Fruit fly (Drosophila melanogaster) whole organism, embryonic: ENCODE measurements around the gene CG4338.
A peak's percentile ranks its signal among the peaks of the same experiment; 100 is the strongest.

ENCODE experiments used
- ATbp ChIP-seq: fragments of 200-800 bp; sonication (Bioruptor generic); optimal IDR thresholded peaks from 2 replicates; lab custom pipeline; 2017; ENCODE audit warnings: missing biosample characterization, mild to moderate bottlenecking, missing genetic modification characterization, missing genetic modification reagents
- Abd-B ChIP-seq: fragments of 200-800 bp; sonication (Bioruptor generic); optimal IDR thresholded peaks from 2 replicates; lab custom pipeline; 2018; ENCODE audit warnings: missing biosample characterization, mild to moderate bottlenecking, missing genetic modification characterization, moderate library complexity
- BEAF-32 ChIP-seq: fragments of 200-800 bp; sonication (Bioruptor generic); optimal IDR thresholded peaks from 3 replicates; lab custom pipeline; 2017; ENCODE audit warnings: missing biosample characterization, missing genetic modification characterization, mild to moderate bottlenecking, moderate library complexity, missing genetic modification reagents
- Bteb2 ChIP-seq: fragments of 200-800 bp; sonication (Bioruptor generic); optimal IDR thresholded peaks from 2 replicates; lab custom pipeline; 2016; ENCODE audit warnings: missing biosample characterization, missing genetic modification characterization
- CG10267 ChIP-seq: fragments of 200-800 bp; sonication (Bioruptor generic); optimal IDR thresholded peaks from 2 replicates; lab custom pipeline; 2018; ENCODE audit warnings: missing biosample characterization, mild to moderate bottlenecking, missing genetic modification characterization, moderate library complexity
- CG11398 ChIP-seq: fragments of 200-800 bp; sonication (Bioruptor generic); optimal IDR thresholded peaks from 2 replicates; lab custom pipeline; 2016; ENCODE audit warnings: missing biosample characterization, missing genetic modification characterization
- CG12104 ChIP-seq: fragments of 200-800 bp; sonication (Bioruptor generic); optimal IDR thresholded peaks from 3 replicates; lab custom pipeline; 2016; ENCODE audit warnings: missing biosample characterization, missing genetic modification characterization
- CG13123 ChIP-seq: fragments of 200-800 bp; sonication (Bioruptor generic); optimal IDR thresholded peaks from 2 replicates; lab custom pipeline; 2016; ENCODE audit warnings: missing biosample characterization, missing genetic modification characterization
- CG14965 ChIP-seq: fragments of 200-800 bp; sonication (Bioruptor generic); optimal IDR thresholded peaks from 2 replicates; lab custom pipeline; 2016; ENCODE audit warnings: missing biosample characterization, missing genetic modification characterization, borderline replicate concordance
- CG15011 ChIP-seq: fragments of 200-800 bp; sonication (Bioruptor generic); optimal IDR thresholded peaks from 3 replicates; lab custom pipeline; 2018; ENCODE audit warnings: missing biosample characterization, mild to moderate bottlenecking, missing genetic modification characterization
- CG15601 ChIP-seq: fragments of 200-800 bp; sonication (Bioruptor generic); optimal IDR thresholded peaks from 3 replicates; lab custom pipeline; 2019; ENCODE audit warnings: missing biosample characterization, mild to moderate bottlenecking, missing genetic modification characterization, moderate library complexity
- CG1647 ChIP-seq: fragments of 200-800 bp; sonication (Bioruptor generic); optimal IDR thresholded peaks from 3 replicates; lab custom pipeline; 2016; ENCODE audit warnings: missing biosample characterization, missing genetic modification characterization
- CG17912 ChIP-seq: fragments of 200-800 bp; sonication (Bioruptor generic); optimal IDR thresholded peaks from 2 replicates; lab custom pipeline; 2018; ENCODE audit warnings: missing biosample characterization, mild to moderate bottlenecking, missing genetic modification characterization
- CG2889 ChIP-seq: fragments of 200-800 bp; sonication (Bioruptor generic); IDR thresholded peaks from 3 replicates; pipeline ENCODE4 v1.3.6; 2022; ENCODE audit warnings: missing biosample characterization, missing genetic modification characterization
- CG3407 ChIP-seq: fragments of 200-800 bp; sonication (Bioruptor generic); optimal IDR thresholded peaks from 2 replicates; lab custom pipeline; 2018; ENCODE audit warnings: missing biosample characterization, mild to moderate bottlenecking, missing genetic modification characterization
- CG5245 ChIP-seq: fragments of 200-800 bp; sonication (Bioruptor generic); optimal IDR thresholded peaks from 3 replicates; lab custom pipeline; 2016; ENCODE audit warnings: missing biosample characterization, missing genetic modification characterization
- CG6765 ChIP-seq: fragments of 200-800 bp; sonication (Bioruptor generic); optimal IDR thresholded peaks from 3 replicates; lab custom pipeline; 2017; ENCODE audit warnings: missing biosample characterization, mild to moderate bottlenecking, missing genetic modification characterization
- CG7271 ChIP-seq: fragments of 200-800 bp; sonication (Bioruptor generic); optimal IDR thresholded peaks from 2 replicates; lab custom pipeline; 2018; ENCODE audit warnings: missing biosample characterization, mild to moderate bottlenecking, missing genetic modification characterization, moderate library complexity
- CG7987 ChIP-seq: fragments of 200-800 bp; sonication (Bioruptor generic); optimal IDR thresholded peaks from 2 replicates; lab custom pipeline; 2018; ENCODE audit warnings: missing biosample characterization, mild to moderate bottlenecking, missing genetic modification characterization, moderate library complexity
- CG8281 ChIP-seq: fragments of 200-800 bp; sonication (Bioruptor generic); optimal IDR thresholded peaks from 2 replicates; lab custom pipeline; 2018; ENCODE audit warnings: missing biosample characterization, mild to moderate bottlenecking, missing genetic modification characterization, moderate library complexity
- CG9609 ChIP-seq: fragments of 200-800 bp; sonication (Bioruptor generic); optimal IDR thresholded peaks from 3 replicates; lab custom pipeline; 2016; ENCODE audit warnings: missing biosample characterization, missing genetic modification characterization
- D19B ChIP-seq: fragments of 200-800 bp; sonication (Bioruptor generic); optimal IDR thresholded peaks from 2 replicates; lab custom pipeline; 2017; ENCODE audit warnings: missing biosample characterization, mild to moderate bottlenecking, missing genetic modification characterization
- Dip2 ChIP-seq: fragments of 200-800 bp; sonication (Bioruptor generic); IDR thresholded peaks from 2 replicates; pipeline ENCODE4 v1.3.6; 2022; ENCODE audit warnings: missing biosample characterization, missing genetic modification characterization
- ERR ChIP-seq: fragments of 200-800 bp; sonication (Bioruptor generic); optimal IDR thresholded peaks from 2 replicates; lab custom pipeline; 2016; ENCODE audit warnings: missing biosample characterization, missing genetic modification characterization
- HLH3B ChIP-seq: fragments of 200-800 bp; sonication (Bioruptor generic); IDR thresholded peaks from 2 replicates; pipeline ENCODE4 v1.3.6; 2022; ENCODE audit warnings: missing biosample characterization, missing genetic modification characterization
- Optix ChIP-seq: fragments of 200-800 bp; sonication (Bioruptor generic); IDR thresholded peaks from 3 replicates; pipeline ENCODE4 v1.3.6; 2022; ENCODE audit warnings: missing biosample characterization, missing genetic modification characterization
- Rfx ChIP-seq: fragments of 200-800 bp; sonication (Bioruptor generic); IDR thresholded peaks from 2 replicates; pipeline ENCODE4 v1.3.6; 2022; ENCODE audit warnings: missing biosample characterization, missing genetic modification characterization
- Six4 ChIP-seq: fragments of 200-800 bp; sonication (Bioruptor generic); optimal IDR thresholded peaks from 2 replicates; lab custom pipeline; 2016; ENCODE audit warnings: missing biosample characterization, missing genetic modification characterization
- Sry-β ChIP-seq: fragments of 200-800 bp; sonication (Bioruptor generic); optimal IDR thresholded peaks from 2 replicates; lab custom pipeline; 2018; ENCODE audit warnings: missing biosample characterization, mild to moderate bottlenecking, missing genetic modification characterization, moderate library complexity
- YL-1 ChIP-seq: fragments of 200-800 bp; sonication (Bioruptor generic); optimal IDR thresholded peaks from 3 replicates; lab custom pipeline; 2017; ENCODE audit warnings: missing biosample characterization, mild to moderate bottlenecking, missing genetic modification characterization
- abd-A ChIP-seq: fragments of 200-800 bp; sonication (Bioruptor generic); optimal IDR thresholded peaks from 3 replicates; lab custom pipeline; 2019; ENCODE audit warnings: missing biosample characterization, mild to moderate bottlenecking, missing genetic modification characterization, moderate library complexity
- ara ChIP-seq: fragments of 200-800 bp; sonication (Bioruptor generic); IDR thresholded peaks from 2 replicates; pipeline ENCODE4 v1.3.6; 2022; ENCODE audit warnings: missing biosample characterization, missing genetic modification characterization
- br ChIP-seq: fragments of >200 bp; optimal IDR thresholded peaks from 2 replicates; lab custom pipeline; 2017
- cato ChIP-seq: fragments of 200-800 bp; sonication (Bioruptor generic); optimal IDR thresholded peaks from 2 replicates; lab custom pipeline; 2016; ENCODE audit warnings: missing biosample characterization, missing genetic modification characterization, borderline replicate concordance
- da ChIP-seq: fragments of 200-800 bp; sonication (Bioruptor generic); optimal IDR thresholded peaks from 2 replicates; lab custom pipeline; 2016; ENCODE audit warnings: missing biosample characterization, missing genetic modification characterization
- danr ChIP-seq: fragments of 200-800 bp; sonication (Bioruptor generic); IDR thresholded peaks from 2 replicates; pipeline ENCODE4 v1.3.6; 2022; ENCODE audit warnings: missing biosample characterization, missing genetic modification characterization
- disco-r ChIP-seq: fragments of 200-800 bp; sonication (Bioruptor generic); optimal IDR thresholded peaks from 2 replicates; lab custom pipeline; 2016; ENCODE audit warnings: missing biosample characterization, missing genetic modification characterization
- dmrt99B ChIP-seq: fragments of 200-800 bp; sonication (Bioruptor generic); optimal IDR thresholded peaks from 2 replicates; lab custom pipeline; 2018; ENCODE audit warnings: missing biosample characterization, mild to moderate bottlenecking, missing genetic modification characterization, moderate library complexity
- exex ChIP-seq: fragments of 200-800 bp; sonication (Bioruptor generic); optimal IDR thresholded peaks from 4 replicates; lab custom pipeline; 2018; ENCODE audit warnings: missing biosample characterization, mild to moderate bottlenecking, missing genetic modification characterization, moderate library complexity
- fd102C ChIP-seq: fragments of 200-800 bp; sonication (Bioruptor generic); optimal IDR thresholded peaks from 2 replicates; lab custom pipeline; 2018; ENCODE audit warnings: missing biosample characterization, mild to moderate bottlenecking, missing genetic modification characterization, moderate library complexity
- grn ChIP-seq: fragments of 200-800 bp; sonication (Bioruptor generic); optimal IDR thresholded peaks from 3 replicates; lab custom pipeline; 2017; ENCODE audit warnings: missing biosample characterization, missing genetic modification characterization
- h ChIP-seq: fragments of >200 bp; optimal IDR thresholded peaks from 2 replicates; lab custom pipeline; 2017
- hb ChIP-seq: fragments of 200-800 bp; sonication (Bioruptor generic); IDR thresholded peaks from 3 replicates; pipeline ENCODE4 v1.3.6; 2022; ENCODE audit warnings: missing biosample characterization, missing genetic modification characterization; ENCODE audit not compliant: partially characterized antibody
- lilli ChIP-seq: fragments of 200-800 bp; sonication (Bioruptor generic); optimal IDR thresholded peaks from 3 replicates; lab custom pipeline; 2016; ENCODE audit warnings: missing biosample characterization, missing genetic modification characterization
- luna ChIP-seq: fragments of 200-800 bp; sonication (Bioruptor generic); optimal IDR thresholded peaks from 2 replicates; lab custom pipeline; 2016; ENCODE audit warnings: missing biosample characterization, missing genetic modification characterization
- mirr ChIP-seq: fragments of 200-800 bp; sonication (Bioruptor generic); optimal IDR thresholded peaks from 3 replicates; lab custom pipeline; 2018; ENCODE audit warnings: missing biosample characterization, mild to moderate bottlenecking, missing genetic modification characterization
- sens-2 ChIP-seq: fragments of 200-800 bp; sonication (Bioruptor generic); IDR thresholded peaks from 2 replicates; pipeline ENCODE4 v1.3.6; 2022; ENCODE audit warnings: missing biosample characterization, missing genetic modification characterization
- shn ChIP-seq: fragments of 200-800 bp; sonication (Bioruptor generic); optimal IDR thresholded peaks from 3 replicates; lab custom pipeline; 2016; ENCODE audit warnings: missing biosample characterization, missing genetic modification characterization
- wdn ChIP-seq: fragments of 200-800 bp; sonication (Bioruptor generic); IDR thresholded peaks from 2 replicates; pipeline ENCODE4 v1.3.6; 2022; ENCODE audit warnings: missing biosample characterization, missing genetic modification characterization
- zen ChIP-seq: fragments of 200-800 bp; sonication (Bioruptor generic); optimal IDR thresholded peaks from 3 replicates; lab custom pipeline; 2018; ENCODE audit warnings: missing biosample characterization, mild to moderate bottlenecking, missing genetic modification characterization, moderate library complexity
- zen2 ChIP-seq: fragments of 200-800 bp; sonication (Bioruptor generic); IDR thresholded peaks from 3 replicates; pipeline ENCODE4 v1.3.6; 2022; ENCODE audit warnings: missing biosample characterization, missing genetic modification characterization; ENCODE audit not compliant: partially characterized antibody

Gene CG4338

DNA sequence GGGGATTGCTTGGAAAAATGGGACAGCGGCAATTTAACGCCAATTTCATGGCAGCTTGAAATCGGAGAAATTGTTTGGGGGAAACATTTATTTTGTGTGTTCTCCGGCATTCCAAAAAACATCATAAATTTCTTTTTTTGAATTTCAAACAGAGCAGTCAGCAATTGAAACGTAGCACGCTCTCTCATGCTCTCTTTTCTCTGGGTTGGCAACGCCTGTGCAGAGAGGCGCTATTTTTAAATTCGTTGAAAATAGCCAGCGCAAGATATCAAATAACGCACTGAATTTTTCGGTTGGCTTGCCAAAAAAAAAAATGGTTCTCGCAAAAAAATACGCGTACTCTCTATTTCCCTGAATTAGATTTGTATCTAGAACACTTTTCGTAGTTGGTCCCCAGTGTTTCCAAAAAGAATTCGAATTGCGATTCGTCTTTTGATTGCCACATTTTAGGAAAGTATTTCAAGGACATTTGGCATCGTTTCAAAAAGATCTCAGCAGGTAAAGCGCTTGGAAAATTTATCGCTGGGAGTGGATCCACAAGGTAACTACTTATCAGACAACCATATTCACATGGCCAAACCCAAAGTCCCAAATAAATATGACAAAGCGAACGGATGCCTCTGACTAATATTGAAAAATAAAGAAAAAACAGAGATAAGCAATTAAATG, 10.8 kb downstream of the CG4338 start (continued):
- TF ChIP-seq Bteb2 (GFP tag; lab: Kevin White, UChicago), result no peak
- TF ChIP-seq wdn (GFP tag; lab: Robert Waterston, UW), result no peak
- no peak for TF ChIP-seq CG13123 (GFP tag; lab: Kevin White, UChicago)
- peak; percentile 38 for TF ChIP-seq Abd-B
- no peak for TF ChIP-seq Optix (GFP tag; lab: Robert Waterston, UW)
- no peak for TF ChIP-seq CG5245
- TF ChIP-seq sens-2 (GFP tag; lab: Robert Waterston, UW), result no peak
- TF ChIP-seq Six4 (GFP tag; lab: Kevin White, UChicago), result no peak
- TF ChIP-seq Rfx (GFP tag; lab: Robert Waterston, UW), result no peak
- no peak for TF ChIP-seq ERR (GFP tag; lab: Kevin White, UChicago)
- no peak for TF ChIP-seq CG6765 (GFP tag; lab: Kevin White, UChicago)
- no peak for TF ChIP-seq fd102C
- no peak for TF ChIP-seq CG12104 (GFP tag; lab: Kevin White, UChicago)
- no peak for TF ChIP-seq CG15601
- TF ChIP-seq ATbp (GFP tag; lab: Kevin White, UChicago), result no peak
- peak; percentile 16 for TF ChIP-seq zen (tag; lab: Kevin White, UChicago)
- no peak for TF ChIP-seq shn (GFP tag; lab: Kevin White, UChicago)
- no peak for TF ChIP-seq CG3407 (GFP tag; lab: Kevin White, UChicago)
- peak; percentile 32 for TF ChIP-seq CG9609
- no peak for TF ChIP-seq danr (GFP tag; lab: Robert Waterston, UW)
- TF ChIP-seq ara (GFP tag; lab: Robert Waterston, UW), result no peak
- no peak for TF ChIP-seq CG2889 (GFP tag; lab: Robert Waterston, UW)
- TF ChIP-seq hb (GFP tag; lab: Robert Waterston, UW), result no peak
- no peak for TF ChIP-seq CG7271
- no peak for TF ChIP-seq zen2 (GFP tag; lab: Robert Waterston, UW)
- TF ChIP-seq CG11398 (GFP tag; lab: Kevin White, UChicago), result no peak
- TF ChIP-seq grn (GFP tag; lab: Kevin White, UChicago), result peak; percentile 60
- no peak for TF ChIP-seq Sry-β (GFP tag; lab: Kevin White, UChicago)
- TF ChIP-seq br (lab: Kevin White, UChicago), result no peak
- no peak for TF ChIP-seq D19B
- no peak for TF ChIP-seq CG10267
- TF ChIP-seq abd-A, result no peak
- peak; percentile 35 for TF ChIP-seq CG17912 (GFP tag; lab: Kevin White, UChicago)
- TF ChIP-seq BEAF-32, result peak; percentile 10
- TF ChIP-seq cato (GFP tag; lab: Kevin White, UChicago), result no peak
- TF ChIP-seq Dip2 (GFP tag; lab: Robert Waterston, UW), result no peak
- no peak for TF ChIP-seq CG1647
- no peak for TF ChIP-seq disco-r
- no peak for TF ChIP-seq HLH3B (GFP tag; lab: Robert Waterston, UW)
- no peak for TF ChIP-seq CG15011 (GFP tag; lab: Kevin White, UChicago)
- TF ChIP-seq luna, result no peak
- TF ChIP-seq dmrt99B (tag; lab: Kevin White, UChicago), result no peak
- TF ChIP-seq CG7987 (GFP tag; lab: Kevin White, UChicago), result no peak
- no peak for TF ChIP-seq da
- TF ChIP-seq CG14965 (GFP tag; lab: Kevin White, UChicago), result no peak
- peak; percentile 45 for TF ChIP-seq exex (tag; lab: Kevin White, UChicago)
- TF ChIP-seq CG8281 (tag; lab: Kevin White, UChicago), result no peak
- no peak for TF ChIP-seq h (lab: Kevin White, UChicago)
- no peak for TF ChIP-seq mirr
- no peak for TF ChIP-seq lilli (GFP tag; lab: Kevin White, UChicago)
- no peak for TF ChIP-seq YL-1 (GFP tag; lab: Kevin White, UChicago)
